Worm (Caenorhabditis elegans) whole organism, late embryonic: ENCODE measurements around the gene F21A3.3.
A peak's percentile ranks its signal among the peaks of the same experiment; 100 is the strongest.

ENCODE experiments used
- ceh-14 ChIP-seq: sonication (generic microtip); optimal IDR thresholded peaks from 2 replicates; lab custom pipeline; 2016; ENCODE audit warnings: missing genotype, missing genetic modification characterization, missing compliant biosample characterization
- ceh-30 ChIP-seq: fragments of 150-350 bp; optimal IDR thresholded peaks from 2 replicates; lab custom pipeline; 2014; ENCODE audit warnings: missing biosample characterization, missing genetic modification characterization
- ceh-9 ChIP-seq: sonication (generic microtip); optimal IDR thresholded peaks from 2 replicates; lab custom pipeline; 2016; ENCODE audit warnings: mild to moderate bottlenecking, missing genetic modification characterization, inconsistent platforms, missing compliant biosample characterization
- ets-4 ChIP-seq: sonication (generic microtip); optimal IDR thresholded peaks from 2 replicates; lab custom pipeline; 2016; ENCODE audit warnings: missing genetic modification characterization, missing compliant biosample characterization
- hlh-8 ChIP-seq: sonication (generic microtip); optimal IDR thresholded peaks from 2 replicates; lab custom pipeline; 2016; ENCODE audit warnings: missing genotype, missing genetic modification characterization, missing compliant biosample characterization
- lim-6 ChIP-seq: sonication (generic microtip); optimal IDR thresholded peaks from 2 replicates; lab custom pipeline; 2016; ENCODE audit warnings: missing genetic modification characterization, missing compliant biosample characterization
- pag-3 ChIP-seq: sonication (generic microtip); optimal IDR thresholded peaks from 2 replicates; lab custom pipeline; 2016; ENCODE audit warnings: missing compliant biosample characterization, missing genetic modification characterization, borderline replicate concordance
- tbx-2 ChIP-seq: sonication (generic microtip); optimal IDR thresholded peaks from 2 replicates; lab custom pipeline; 2016; ENCODE audit warnings: missing genetic modification characterization, missing compliant biosample characterization

DNA sequence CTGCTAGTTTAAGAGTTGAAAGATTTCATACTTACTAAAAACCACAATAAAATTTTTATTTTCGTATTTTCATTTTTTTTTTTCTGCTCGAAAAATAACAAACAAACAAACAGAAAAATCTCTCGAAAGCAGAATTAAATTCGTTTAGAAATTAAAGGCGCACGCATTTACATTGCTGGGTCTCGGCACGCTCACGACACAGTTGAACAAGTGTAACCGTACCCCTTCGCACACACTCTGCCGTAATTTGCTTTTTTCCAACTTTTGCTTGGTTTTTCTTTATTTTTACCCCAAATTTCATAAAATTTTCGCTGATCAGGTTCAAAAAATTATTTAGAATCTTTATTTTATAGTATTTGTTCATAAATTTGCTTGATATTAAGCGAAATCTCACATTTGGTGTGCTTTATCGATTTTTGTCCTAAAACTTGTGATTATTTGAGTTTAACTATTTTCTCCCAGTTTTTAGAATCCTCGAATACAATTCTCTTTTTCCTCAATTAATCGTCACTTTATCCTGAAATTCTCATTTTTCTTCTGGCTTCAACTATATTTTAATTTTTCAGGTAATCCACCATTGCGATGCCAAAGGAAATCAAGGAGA is 5.8 kb upstream of the F21A3.3 start, which contains the start of gene rpl-38:
- TF ChIP-seq tbx-2 (peak; percentile 40), lim-6 (tag; lab: Kevin White, UChicago) (no peak), ceh-14 (tag; lab: Kevin White, UChicago) (no peak), pag-3 (tag; lab: Kevin White, UChicago) (no peak), ceh-9 (no peak), ets-4 (no peak), hlh-8 (tag; lab: Kevin White, UChicago) (no peak), ceh-30 (tag; lab: Kevin White, UChicago) (no peak)
